Fruit fly (Drosophila melanogaster): ENCODE measurements around the gene eg.
A peak's percentile ranks its signal among the peaks of the same experiment; 100 is the strongest.

eg gene

dm6 chr3L:21821780-21822179 lies 13.3 kb downstream of the eg start, which contains the start of gene CycH (continued):
- TF ChIP-seq CG16779 (GFP tag; IDR thresholded peaks at IDR 0.05) (no peak; the same call in 1 of the 2 replicates), CG14014 (GFP tag; IDR thresholded peaks at IDR 0.05) (peak; percentile 48; the same call in 1 of the 2 replicates), CG6689 (GFP tag; IDR thresholded peaks at IDR 0.05) (0 out of 2 replicates have a peak, but pooled peaks have one; percentile 19), Hr51 (GFP tag; optimal IDR thresholded peaks at IDR 0.05) (peak in 1 of 2 experiments; percentile 11), Med (GFP tag) (peak; percentile 89), CG4282 (GFP tag; optimal IDR thresholded peaks at IDR 0.05) (no peak), CG8089 (GFP tag; optimal IDR thresholded peaks at IDR 0.05) (no peak)

DNA sequence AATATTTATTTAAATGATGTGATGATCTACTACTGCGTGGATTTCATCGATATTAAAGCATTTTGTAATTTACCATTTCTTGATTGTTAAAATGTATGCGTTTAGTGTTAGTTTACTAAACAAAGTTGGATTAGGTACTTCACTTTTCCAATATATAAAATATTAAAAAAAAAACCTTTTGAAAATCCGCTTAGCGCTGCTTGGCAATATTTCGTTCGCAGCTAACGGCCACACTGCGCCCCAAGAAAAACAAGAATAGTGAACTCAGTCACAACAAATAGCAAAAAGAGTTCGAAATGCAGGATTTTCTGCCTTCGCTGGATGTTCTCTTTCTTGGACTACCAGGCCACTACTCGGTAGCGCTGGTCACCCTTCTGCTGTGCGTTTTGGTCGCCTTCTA lies 14.7 kb downstream of the eg start, which contains the start of gene CG7407:
CG7407 (plus strand) TSS at position 226 of the 400 bp plus-strand sequence.
- TF ChIP-seq CG12769 (tag; optimal IDR thresholded peaks at IDR 0.05) (no peak), CG2116 (GFP tag; optimal IDR thresholded peaks at IDR 0.05) (peak; percentile 46), CG12391 (tag; optimal IDR thresholded peaks at IDR 0.05) (peak; percentile 37), ftz-f1 (GFP tag; optimal IDR thresholded peaks at IDR 0.05) (peak; percentile 44), sens (GFP tag) (peak; percentile 61), chif (GFP tag; optimal IDR thresholded peaks at IDR 0.05) (no peak), E2f2 (GFP tag; IDR thresholded peaks at IDR 0.05) (peak; percentile 65), bab2 (GFP tag; optimal IDR thresholded peaks at IDR 0.05) (no peak), prd (optimal IDR thresholded peaks at IDR 0.05) (no peak), prd (GFP tag; IDR thresholded peaks at IDR 0.05) (no peak), CG14965 (GFP tag; optimal IDR thresholded peaks at IDR 0.05; ENCODE audit: borderline replicate concordance) (no peak), CG9437 (GFP tag; optimal IDR thresholded peaks at IDR 0.05) (no peak), CG4617 (GFP tag; optimal IDR thresholded peaks at IDR 0.05; ENCODE audit: borderline replicate concordance) (peak; percentile 27), pzg (GFP tag; optimal IDR thresholded peaks at IDR 0.05) (peak; percentile 32), MBD-R2 (GFP tag; IDR thresholded peaks at IDR 0.05) (peak; percentile 59), CG9797 (GFP tag; optimal IDR thresholded peaks at IDR 0.05) (peak; percentile 64), gfzf (GFP tag; optimal IDR thresholded peaks at IDR 0.05) (peak; percentile 73), stwl (tag; optimal IDR thresholded peaks at IDR 0.05) (peak; percentile 52), NfI (GFP tag; optimal IDR thresholded peaks at IDR 0.05) (no peak), CG10267 (tag; optimal IDR thresholded peaks at IDR 0.05) (peak; percentile 50), Opbp (GFP tag; IDR thresholded peaks at IDR 0.05; ENCODE audit: partially characterized antibody) (no peak), Atf6 (GFP tag; IDR thresholded peaks at IDR 0.05) (no peak), CG17186 (GFP tag; optimal IDR thresholded peaks at IDR 0.05) (no peak), wek (GFP tag; optimal IDR thresholded peaks at IDR 0.05) (peak; percentile 6), Lhr (GFP tag; optimal IDR thresholded peaks at IDR 0.05) (peak; percentile 0), Dp (GFP tag; optimal IDR thresholded peaks at IDR 0.05) (peak; percentile 57), BEAF-32 (GFP tag; optimal IDR thresholded peaks at IDR 0.05) (peak; percentile 19), yki (optimal IDR thresholded peaks at IDR 0.05) (no peak), MESR4 (GFP tag; optimal IDR thresholded peaks at IDR 0.05) (peak; percentile 69), lbe (GFP tag; optimal IDR thresholded peaks at IDR 0.05) (peak; percentile 19), CG3065 (GFP tag; optimal IDR thresholded peaks at IDR 0.05) (no peak), CG13287 (GFP tag; IDR thresholded peaks at IDR 0.05; ENCODE audit: partially characterized antibody) (peak; percentile 31; the same call in 1 of the 2 replicates), CG14710 (tag; optimal IDR thresholded peaks at IDR 0.05) (peak; percentile 19), row (GFP tag; IDR thresholded peaks at IDR 0.05) (peak; percentile 48; the same call in 1 of the 3 replicates), Atf3 (GFP tag; optimal IDR thresholded peaks at IDR 0.05) (no peak), odd (GFP tag; optimal IDR thresholded peaks at IDR 0.05) (no peak), bsh (GFP tag; optimal IDR thresholded peaks at IDR 0.05) (peak in 1 of 2 experiments; percentile 23), Six4 (GFP tag; optimal IDR thresholded peaks at IDR 0.05) (no peak), nom (GFP tag; optimal IDR thresholded peaks at IDR 0.05) (peak; percentile 19), CG3995 (GFP tag; optimal IDR thresholded peaks at IDR 0.05) (peak; percentile 78), Med (GFP tag) (peak; percentile 34), jing (GFP tag; optimal IDR thresholded peaks at IDR 0.05) (no peak), p53 (GFP tag; optimal IDR thresholded peaks at IDR 0.05) (no peak)

All from whole organism, embryonic.